Worm (Caenorhabditis elegans) whole organism, early embryonic: ENCODE measurements around the gene taf-9.

Experiments used
- B0310.2 ChIP-seq: sonication (generic microtip); optimal IDR thresholded peaks from 2 replicates; lab custom pipeline; 2016; ENCODE audit warnings: mild to moderate bottlenecking, missing genetic modification characterization, missing compliant biosample characterization
- F13C5.2 ChIP-seq: sonication (generic microtip); optimal IDR thresholded peaks from 2 replicates; lab custom pipeline; 2017; ENCODE audit warnings: mild to moderate bottlenecking, missing genetic modification characterization, inconsistent platforms, missing compliant biosample characterization
- aly-1 ChIP-seq: sonication (generic microtip); optimal IDR thresholded peaks from 2 replicates; lab custom pipeline; 2016; ENCODE audit warnings: missing genetic modification characterization, missing compliant biosample characterization
- ama-1 ChIP-seq: fragments of 150-350 bp; optimal IDR thresholded peaks from 2 replicates; lab custom pipeline; 2014
- ceh-13 ChIP-seq: fragments of 200-800 bp; sonication (Bioruptor generic); optimal IDR thresholded peaks from 2 replicates; lab custom pipeline; 2018; ENCODE audit warnings: mild to moderate bottlenecking, missing genetic modification characterization, missing compliant biosample characterization
- ceh-36 ChIP-seq: sonication (generic microtip); optimal IDR thresholded peaks from 2 replicates; lab custom pipeline; 2016; ENCODE audit warnings: missing genetic modification characterization, inconsistent platforms, missing compliant biosample characterization
- ets-7 ChIP-seq: sonication (generic microtip); optimal IDR thresholded peaks from 2 replicates; lab custom pipeline; 2016; ENCODE audit warnings: missing genotype, missing genetic modification characterization, missing compliant biosample characterization
- flt-1 ChIP-seq: fragments of 200-800 bp; sonication (Bioruptor generic); IDR thresholded peaks from 2 replicates; pipeline ENCODE4 v1.3.6; 2022; ENCODE audit warnings: missing genetic modification characterization, missing compliant biosample characterization
- hmbx-1 ChIP-seq: sonication (generic microtip); optimal IDR thresholded peaks from 2 replicates; lab custom pipeline; 2016; ENCODE audit warnings: mild to moderate bottlenecking, missing genetic modification characterization, missing compliant biosample characterization
- hmg-4 ChIP-seq: fragments of 200-800 bp; sonication (Bioruptor generic); optimal IDR thresholded peaks from 2 replicates; lab custom pipeline; 2018; ENCODE audit warnings: mild to moderate bottlenecking, missing genetic modification characterization, missing compliant biosample characterization
- hnd-1 ChIP-seq: sonication (generic microtip); optimal IDR thresholded peaks from 2 replicates; lab custom pipeline; 2016; ENCODE audit warnings: missing genetic modification characterization, missing compliant biosample characterization
- pes-1 ChIP-seq: fragments of 200-800 bp; sonication (Bioruptor generic); IDR thresholded peaks from 2 replicates; pipeline ENCODE4 v1.3.6; 2022; ENCODE audit warnings: missing genetic modification reagents, missing genetic modification characterization, missing compliant biosample characterization
- scrt-1 ChIP-seq: fragments of 200-800 bp; sonication (Bioruptor generic); IDR thresholded peaks from 2 replicates; pipeline ENCODE4 v1.3.6; 2022; ENCODE audit warnings: missing genetic modification characterization, missing compliant biosample characterization
- sea-1 ChIP-seq: fragments of 200-800 bp; sonication (Bioruptor generic); conservative IDR thresholded peaks from 2 replicates; pipeline ENCODE4 v1.3.6; 2022; ENCODE audit warnings: missing genetic modification characterization, missing compliant biosample characterization
- tbx-11 ChIP-seq: fragments of 200-800 bp; sonication (Bioruptor generic); IDR thresholded peaks from 2 replicates; pipeline ENCODE4 v1.3.6; 2022; ENCODE audit warnings: missing genetic modification characterization, missing compliant biosample characterization
- tbx-37 ChIP-seq: fragments of 200-800 bp; sonication (Bioruptor generic); conservative IDR thresholded peaks from 2 replicates; pipeline ENCODE4 v1.3.6; 2022; ENCODE audit warnings: missing genetic modification reagents, missing genetic modification characterization, missing compliant biosample characterization
- tra-4 ChIP-seq: sonication (generic microtip); optimal IDR thresholded peaks from 2 replicates; lab custom pipeline; 2017; ENCODE audit warnings: missing genetic modification characterization, missing compliant biosample characterization

Gene taf-9

ce11 chrIII:13635730-13636360 is 11.8 kb downstream of the taf-9 start:
- no peak for TF ChIP-seq hmbx-1 (tag; lab: Kevin White, UChicago)
- TF ChIP-seq ama-1 (lab: Kevin White, UChicago) = no peak
- no peak for TF ChIP-seq flt-1 (GFP tag; lab: Robert Waterston, UW)
- TF ChIP-seq tbx-37 (GFP tag; lab: Robert Waterston, UW) = no peak
- no peak for TF ChIP-seq ceh-13 (GFP tag; lab: Kevin White, UChicago)
- TF ChIP-seq scrt-1 (GFP tag; lab: Robert Waterston, UW) = no peak
- TF ChIP-seq ceh-36 (tag; lab: Kevin White, UChicago) = no peak
- TF ChIP-seq hmg-4 = no peak
- TF ChIP-seq aly-1 (tag; lab: Kevin White, UChicago) = no peak
- TF ChIP-seq sea-1 (GFP tag; lab: Robert Waterston, UW) = no peak
- TF ChIP-seq hnd-1 = no peak
- TF ChIP-seq pes-1 = no peak
- TF ChIP-seq F13C5.2 (tag; lab: Kevin White, UChicago) = no peak

ce11 chrIII:13637681-13638080 is 13.6 kb downstream of the taf-9 start:
- TF ChIP-seq pes-1 = no peak

ce11 chrIII:13640003-13640499 is 16.0 kb downstream of the taf-9 start:
- TF ChIP-seq hmbx-1 (tag; lab: Kevin White, UChicago) (no peak), tra-4 (tag; lab: Kevin White, UChicago) (no peak), hnd-1 (no peak), scrt-1 (GFP tag; lab: Robert Waterston, UW) (no peak), tbx-37 (GFP tag; lab: Robert Waterston, UW) (no peak), tbx-11 (no peak), aly-1 (tag; lab: Kevin White, UChicago) (no peak), hmg-4 (no peak), F13C5.2 (tag; lab: Kevin White, UChicago) (no peak)

- TF ChIP-seq hmbx-1 (tag; lab: Kevin White, UChicago) (no peak), pes-1 (no peak), ets-7 (tag; lab: Kevin White, UChicago) (no peak)
Observed at ce11 chrIII:13640869-13641268, 16.8 kb downstream of the taf-9 start.

- no peak for TF ChIP-seq tbx-11
- no peak for TF ChIP-seq hmbx-1 (tag; lab: Kevin White, UChicago)
- TF ChIP-seq ceh-13 (GFP tag; lab: Kevin White, UChicago) = no peak
- TF ChIP-seq pes-1 = no peak
- TF ChIP-seq F13C5.2 (tag; lab: Kevin White, UChicago) = no peak
- no peak for TF ChIP-seq scrt-1 (GFP tag; lab: Robert Waterston, UW)
- no peak for TF ChIP-seq ama-1 (lab: Kevin White, UChicago)
- no peak for TF ChIP-seq tra-4 (tag; lab: Kevin White, UChicago)
Observed at ce11 chrIII:13641588-13641987, 17.5 kb downstream of the taf-9 start, which contains the start of gene acbp-5. TSS of gene acbp-5 (minus strand) at chrIII:13641688.

- TF ChIP-seq hmbx-1 (tag; lab: Kevin White, UChicago) = no peak
- no peak for TF ChIP-seq scrt-1 (GFP tag; lab: Robert Waterston, UW)
- TF ChIP-seq tbx-11 = no peak
- TF ChIP-seq ets-7 (tag; lab: Kevin White, UChicago) = no peak
- no peak for TF ChIP-seq ceh-13 (GFP tag; lab: Kevin White, UChicago)
- no peak for TF ChIP-seq ama-1 (lab: Kevin White, UChicago)
- no peak for TF ChIP-seq flt-1 (GFP tag; lab: Robert Waterston, UW)
- TF ChIP-seq tbx-37 (GFP tag; lab: Robert Waterston, UW) = no peak
- TF ChIP-seq hmg-4 = no peak
Observed at ce11 chrIII:13642227-13642626, 18.2 kb downstream of the taf-9 start, which contains the start of gene T12D8.10. TSS of gene T12D8.10 (minus strand) at chrIII:13642327.

- no peak for TF ChIP-seq tbx-11
- no peak for TF ChIP-seq flt-1 (GFP tag; lab: Robert Waterston, UW)
- TF ChIP-seq pes-1 = no peak
- TF ChIP-seq tra-4 (tag; lab: Kevin White, UChicago) = no peak
- TF ChIP-seq ceh-36 (tag; lab: Kevin White, UChicago) = no peak
- no peak for TF ChIP-seq hnd-1
- TF ChIP-seq ets-7 (tag; lab: Kevin White, UChicago) = no peak
- TF ChIP-seq aly-1 (tag; lab: Kevin White, UChicago) = no peak
- no peak for TF ChIP-seq B0310.2 (tag; lab: Kevin White, UChicago)
- TF ChIP-seq tbx-37 (GFP tag; lab: Robert Waterston, UW) = no peak
- no peak for TF ChIP-seq sea-1 (GFP tag; lab: Robert Waterston, UW)
- TF ChIP-seq ceh-13 (GFP tag; lab: Kevin White, UChicago) = no peak
- no peak for TF ChIP-seq F13C5.2 (tag; lab: Kevin White, UChicago)
- no peak for TF ChIP-seq ama-1 (lab: Kevin White, UChicago)
- no peak for TF ChIP-seq hmbx-1 (tag; lab: Kevin White, UChicago)
- TF ChIP-seq scrt-1 (GFP tag; lab: Robert Waterston, UW) = no peak
- TF ChIP-seq hmg-4 = no peak
Observed at ce11 chrIII:13642776-13643175, 18.7 kb downstream of the taf-9 start.

ce11 chrIII:13643534-13643933 is 19.5 kb downstream of the taf-9 start, which contains the start of the genes drr-2 and set-16:
TSS of gene drr-2 (minus strand) at chrIII:13643570.
TSS of gene set-16 (plus strand) at chrIII:13643916.
- peak; percentile 20; the same call in 1 of the 2 replicates for TF ChIP-seq tbx-37 (GFP tag; lab: Robert Waterston, UW)
- TF ChIP-seq hmbx-1 (tag; lab: Kevin White, UChicago) = no peak
- TF ChIP-seq tbx-11 = no peak
- TF ChIP-seq pes-1 = peak; percentile 54; the same call in 1 of the 2 replicates
- TF ChIP-seq hnd-1 = no peak
- no peak for TF ChIP-seq aly-1 (tag; lab: Kevin White, UChicago)
- peak; percentile 90 for TF ChIP-seq F13C5.2 (tag; lab: Kevin White, UChicago)
- peak; percentile 67; the same call in 1 of the 2 replicates for TF ChIP-seq sea-1 (GFP tag; lab: Robert Waterston, UW)
- no peak for TF ChIP-seq ama-1 (lab: Kevin White, UChicago)
- no peak for TF ChIP-seq B0310.2 (tag; lab: Kevin White, UChicago)
- TF ChIP-seq ceh-36 (tag; lab: Kevin White, UChicago) = peak; percentile 51
- TF ChIP-seq scrt-1 (GFP tag; lab: Robert Waterston, UW) = no peak
- peak; percentile 82 for TF ChIP-seq hmg-4
- TF ChIP-seq ets-7 (tag; lab: Kevin White, UChicago) = peak; percentile 34
- peak; percentile 50 for TF ChIP-seq flt-1 (GFP tag; lab: Robert Waterston, UW)
- peak; percentile 34 for TF ChIP-seq tra-4 (tag; lab: Kevin White, UChicago)
- no peak for TF ChIP-seq ceh-13 (GFP tag; lab: Kevin White, UChicago)
